Fruit fly (Drosophila melanogaster) whole organism, adult: ENCODE results near the gene Vti1a.

Source experiments
- CG11617 ChIP-seq: fragments of 200-800 bp; sonication (Bioruptor generic); optimal IDR thresholded peaks from 2 replicates; lab custom pipeline; 2017; ENCODE audit warnings: mild to moderate bottlenecking, missing biosample characterization, missing genetic modification reagents, missing genetic modification characterization
- CG12768 ChIP-seq: fragments of 200-800 bp; sonication (Bioruptor generic); optimal IDR thresholded peaks from 2 replicates; lab custom pipeline; 2017; ENCODE audit warnings: missing biosample characterization, missing genetic modification characterization, mild to moderate bottlenecking, moderate library complexity, missing genetic modification reagents
- CG14711 ChIP-seq: fragments of 200-800 bp; sonication (Bioruptor generic); optimal IDR thresholded peaks from 2 replicates; lab custom pipeline; 2018; ENCODE audit warnings: missing biosample characterization, mild to moderate bottlenecking, missing genetic modification characterization, moderate library complexity
- CG1620 ChIP-seq: fragments of 200-800 bp; sonication (Bioruptor generic); optimal IDR thresholded peaks from 2 replicates; lab custom pipeline; 2016; ENCODE audit warnings: missing biosample characterization, missing genetic modification characterization
- CG33017 ChIP-seq: fragments of 200-800 bp; sonication (Bioruptor generic); optimal IDR thresholded peaks from 2 replicates; lab custom pipeline; 2018; ENCODE audit warnings: missing biosample characterization, mild to moderate bottlenecking, missing genetic modification characterization, moderate library complexity
- CG5204 ChIP-seq: fragments of 200-800 bp; sonication (Bioruptor generic); optimal IDR thresholded peaks from 2 replicates; lab custom pipeline; 2016; ENCODE audit warnings: missing biosample characterization, missing genetic modification characterization
- CG7045 ChIP-seq: fragments of 200-800 bp; sonication (Bioruptor generic); optimal IDR thresholded peaks from 2 replicates; lab custom pipeline; 2017; ENCODE audit warnings: missing biosample characterization, mild to moderate bottlenecking, missing genetic modification characterization
- CG7101 ChIP-seq: fragments of 200-800 bp; sonication (Bioruptor generic); optimal IDR thresholded peaks from 2 replicates; lab custom pipeline; 2018; ENCODE audit warnings: missing biosample characterization, mild to moderate bottlenecking, missing genetic modification characterization, moderate library complexity
- Clk ChIP-seq: fragments of 200-800 bp; sonication (Bioruptor generic); optimal IDR thresholded peaks from 2 replicates; lab custom pipeline; 2017; ENCODE audit warnings: missing biosample characterization, missing genetic modification characterization
- Crg-1 ChIP-seq: fragments of 200-800 bp; sonication (Bioruptor generic); optimal IDR thresholded peaks from 2 replicates; lab custom pipeline; 2016; ENCODE audit warnings: missing biosample characterization, missing genetic modification characterization
- Hr96 ChIP-seq: fragments of 200-800 bp; sonication (Bioruptor generic); optimal IDR thresholded peaks from 2 replicates; lab custom pipeline; 2016; ENCODE audit warnings: missing biosample characterization, missing genetic modification characterization
- Mnt ChIP-seq: fragments of 200-800 bp; sonication (Bioruptor generic); optimal IDR thresholded peaks from 2 replicates; lab custom pipeline; 2016; ENCODE audit warnings: missing biosample characterization, mild to moderate bottlenecking, missing genetic modification characterization
- bab1 ChIP-seq: fragments of 200-800 bp; sonication (Bioruptor generic); optimal IDR thresholded peaks from 3 replicates; lab custom pipeline; 2019; ENCODE audit warnings: missing biosample characterization, mild to moderate bottlenecking, missing genetic modification characterization, moderate library complexity
- cic ChIP-seq: fragments of 200-800 bp; sonication (Bioruptor generic); optimal IDR thresholded peaks from 2 replicates; lab custom pipeline; 2017; ENCODE audit warnings: missing biosample characterization, mild to moderate bottlenecking, missing genetic modification characterization, moderate library complexity
- cnc ChIP-seq, 2 experiments: fragments of >200 bp; optimal IDR thresholded peaks; 2 replicates each; lab custom pipeline; 2017
- kay ChIP-seq: fragments of 200-800 bp; sonication (Bioruptor generic); peaks from one replicate; lab custom pipeline; 2016; ENCODE audit warnings: missing biosample characterization, missing genetic modification characterization, borderline replicate concordance
- ovo ChIP-seq: fragments of 200-800 bp; sonication (Bioruptor generic); optimal IDR thresholded peaks from 2 replicates; lab custom pipeline; 2016; ENCODE audit warnings: missing biosample characterization, missing genetic modification characterization
- pad ChIP-seq: fragments of 200-800 bp; sonication (Bioruptor generic); optimal IDR thresholded peaks from 3 replicates; lab custom pipeline; 2017; ENCODE audit warnings: missing biosample characterization, missing genetic modification characterization, mild to moderate bottlenecking, moderate library complexity, missing genetic modification reagents
- tj ChIP-seq: fragments of 200-800 bp; sonication (Bioruptor generic); optimal IDR thresholded peaks from 3 replicates; lab custom pipeline; 2017; ENCODE audit warnings: missing biosample characterization, mild to moderate bottlenecking, missing genetic modification characterization, moderate library complexity
- toe ChIP-seq: fragments of 200-800 bp; sonication (Bioruptor generic); optimal IDR thresholded peaks from 2 replicates; lab custom pipeline; 2016; ENCODE audit warnings: missing biosample characterization, missing genetic modification characterization

Vti1a gene

DNA sequence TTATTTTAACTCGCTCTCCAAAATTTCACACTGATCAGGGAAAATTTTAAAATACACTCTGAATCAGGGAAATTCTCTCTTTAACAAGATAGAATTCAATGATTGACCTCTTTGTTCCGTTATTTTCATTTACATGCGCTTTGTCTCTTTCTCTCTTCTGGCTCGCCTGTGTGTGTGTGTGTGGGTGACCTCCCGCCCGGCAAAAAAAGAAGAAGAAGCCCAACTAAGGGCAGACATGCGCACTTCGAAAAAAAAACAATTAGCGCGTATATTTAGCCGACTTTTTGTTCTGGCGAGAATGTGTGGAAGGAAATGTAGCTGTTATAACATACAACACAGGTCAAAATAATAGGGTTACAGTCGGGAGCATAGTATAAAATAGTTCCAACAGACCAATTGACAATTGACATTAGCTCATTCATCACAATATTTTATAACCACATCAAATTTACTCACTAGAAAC, 10.3 kb downstream of the Vti1a start, which contains the start of gene CG3386:
Gene CG3386, minus strand, starts transcription at position 51 of the 463 bp plus-strand sequence.
- TF ChIP-seq ovo (peak; percentile 85), Hr96 (GFP tag; lab: Kevin White, UChicago) (no peak)

DNA sequence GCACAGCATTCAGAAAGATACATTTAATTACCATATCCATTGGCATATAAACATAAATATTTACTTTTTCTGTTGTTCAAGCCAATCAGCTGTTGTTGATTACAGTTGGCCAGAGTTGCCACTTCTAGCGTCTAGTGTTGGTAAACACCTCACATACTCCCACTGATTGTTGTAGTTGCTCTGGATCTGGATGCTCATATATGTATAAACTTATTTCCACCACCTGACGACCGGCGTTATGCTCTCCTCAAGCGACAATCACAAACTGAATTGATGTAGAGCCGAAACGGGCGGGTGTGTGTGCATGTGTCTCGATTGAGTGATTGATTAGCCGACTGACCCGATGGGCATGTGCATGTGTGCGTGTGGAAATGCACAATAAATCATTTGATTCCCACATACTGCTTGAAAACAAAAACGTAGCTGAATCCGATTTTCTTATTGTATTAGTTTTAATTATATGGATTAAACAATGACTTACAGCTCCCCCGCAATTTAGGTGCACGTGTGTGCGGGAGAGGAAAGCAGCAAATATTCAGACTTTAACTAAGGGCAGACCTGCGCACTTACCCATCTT, 10.8 kb downstream of the Vti1a start:
- TF ChIP-seq CG12768 (peak; percentile 62), CG5204 (GFP tag; lab: Kevin White, UChicago) (peak; percentile 35), Hr96 (GFP tag; lab: Kevin White, UChicago) (no peak), CG33017 (tag; lab: Kevin White, UChicago) (peak; percentile 57), CG7101 (peak; percentile 66), toe (GFP tag; lab: Kevin White, UChicago) (peak; percentile 42), cnc (optimal IDR thresholded peaks at IDR 0.05; lab: Kevin White, UChicago) (no peak), pad (peak; percentile 47), tj (peak; percentile 15), kay (GFP tag; lab: Kevin White, UChicago) (no peak), bab1 (GFP tag; lab: Kevin White, UChicago) (no peak), Clk (GFP tag; lab: Kevin White, UChicago) (no peak), CG1620 (peak; percentile 72), cic (GFP tag; lab: Kevin White, UChicago) (peak; percentile 41), CG7045 (GFP tag; lab: Kevin White, UChicago) (peak; percentile 42), Mnt (GFP tag; lab: Kevin White, UChicago) (peak; percentile 81), CG11617 (GFP tag; lab: Kevin White, UChicago) (peak; percentile 34), ovo (peak; percentile 3), Crg-1 (GFP tag; lab: Kevin White, UChicago) (peak; percentile 88), CG14711 (peak; percentile 91)

dm6 chr3L:680258-680657, 12.5 kb downstream of the Vti1a start, which contains the start of gene CG17129:
Gene CG17129, minus strand, starts transcription at chr3L:680326.
- TF ChIP-seq bab1 (GFP tag; lab: Kevin White, UChicago): peak; percentile 48
- TF ChIP-seq CG7101: peak; percentile 42
- TF ChIP-seq CG14711: peak; percentile 63
- TF ChIP-seq CG11617 (GFP tag; lab: Kevin White, UChicago): peak; percentile 15
- TF ChIP-seq toe (GFP tag; lab: Kevin White, UChicago): peak; percentile 57
- no peak for TF ChIP-seq cnc (optimal IDR thresholded peaks at IDR 0.05; lab: Kevin White, UChicago)
- TF ChIP-seq Crg-1 (GFP tag; lab: Kevin White, UChicago): peak; percentile 10
- peak; percentile 14 for TF ChIP-seq Mnt (GFP tag; lab: Kevin White, UChicago)
- TF ChIP-seq kay (GFP tag; lab: Kevin White, UChicago): no peak
- peak; percentile 12 for TF ChIP-seq CG7045 (GFP tag; lab: Kevin White, UChicago)
- TF ChIP-seq CG12768: peak; percentile 19
- TF ChIP-seq CG33017 (tag; lab: Kevin White, UChicago): no peak
- no peak for TF ChIP-seq ovo
- TF ChIP-seq CG1620: peak; percentile 39
- TF ChIP-seq Hr96 (GFP tag; lab: Kevin White, UChicago): peak; percentile 75
- no peak for TF ChIP-seq cic (GFP tag; lab: Kevin White, UChicago)
- peak; percentile 35 for TF ChIP-seq CG5204 (GFP tag; lab: Kevin White, UChicago)
- no peak for TF ChIP-seq Clk (GFP tag; lab: Kevin White, UChicago)
- no peak for TF ChIP-seq tj
- TF ChIP-seq pad: peak; percentile 43

DNA sequence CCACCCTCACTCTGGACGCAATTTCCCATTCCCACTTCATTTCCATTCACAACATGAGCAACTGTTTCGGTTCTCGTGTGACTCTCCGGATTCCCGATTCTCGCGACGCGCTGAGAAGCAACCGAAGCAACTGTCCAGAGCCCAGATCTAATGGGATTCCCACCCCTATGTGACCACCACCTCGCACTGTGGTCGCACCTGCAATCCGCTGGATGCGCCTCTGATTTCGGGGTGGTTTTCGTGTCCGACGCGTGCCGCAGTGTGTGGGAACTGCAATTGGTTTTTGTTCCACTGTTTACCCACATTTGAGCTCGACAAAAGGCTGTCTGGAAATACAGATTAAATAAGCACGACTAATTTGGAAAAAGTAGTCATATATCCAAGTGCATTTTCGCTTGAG, 16.9 kb downstream of the Vti1a start:
- no peak for TF ChIP-seq CG11617 (GFP tag; lab: Kevin White, UChicago)
- no peak for TF ChIP-seq cic (GFP tag; lab: Kevin White, UChicago)
- no peak for TF ChIP-seq kay (GFP tag; lab: Kevin White, UChicago)
- no peak for TF ChIP-seq Mnt (GFP tag; lab: Kevin White, UChicago)
- no peak for TF ChIP-seq Clk (GFP tag; lab: Kevin White, UChicago)
- no peak for TF ChIP-seq CG14711
- no peak for TF ChIP-seq cnc (optimal IDR thresholded peaks at IDR 0.05; lab: Kevin White, UChicago)
- TF ChIP-seq Crg-1 (GFP tag; lab: Kevin White, UChicago): no peak
- TF ChIP-seq ovo: no peak
- TF ChIP-seq CG1620: no peak
- no peak for TF ChIP-seq pad
- no peak for TF ChIP-seq CG5204 (GFP tag; lab: Kevin White, UChicago)
- TF ChIP-seq tj: no peak

DNA sequence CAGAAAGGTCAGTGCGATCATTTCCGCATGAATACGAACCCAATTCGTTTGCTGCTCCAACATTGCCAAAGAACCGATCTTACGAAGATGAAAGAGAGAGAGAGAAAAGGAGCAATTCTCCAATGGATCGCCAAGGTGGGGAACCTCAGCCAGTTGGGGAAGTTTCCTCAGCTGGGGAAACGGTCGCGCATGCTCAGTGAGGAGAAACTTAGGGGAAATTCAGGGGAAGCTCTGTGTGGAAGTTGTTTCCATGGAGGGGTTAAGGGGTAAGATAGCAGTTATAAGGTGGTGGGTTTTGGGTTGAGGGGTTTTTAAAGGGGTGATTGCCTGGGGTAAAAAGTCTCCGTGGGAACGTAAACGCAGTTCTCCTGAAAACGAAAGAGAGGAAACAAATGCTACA, 19.4 kb downstream of the Vti1a start:
- TF ChIP-seq pad: peak; percentile 99
- TF ChIP-seq CG33017 (tag; lab: Kevin White, UChicago): no peak
- no peak for TF ChIP-seq bab1 (GFP tag; lab: Kevin White, UChicago)
- no peak for TF ChIP-seq CG12768
- TF ChIP-seq Clk (GFP tag; lab: Kevin White, UChicago): no peak
- TF ChIP-seq Hr96 (GFP tag; lab: Kevin White, UChicago): no peak
- no peak for TF ChIP-seq cic (GFP tag; lab: Kevin White, UChicago)

- TF ChIP-seq toe (GFP tag; lab: Kevin White, UChicago): no peak
- TF ChIP-seq Crg-1 (GFP tag; lab: Kevin White, UChicago): no peak
- no peak for TF ChIP-seq Clk (GFP tag; lab: Kevin White, UChicago)
- no peak for TF ChIP-seq tj
- no peak for TF ChIP-seq bab1 (GFP tag; lab: Kevin White, UChicago)
- no peak for TF ChIP-seq CG14711
- TF ChIP-seq CG11617 (GFP tag; lab: Kevin White, UChicago): no peak
- TF ChIP-seq CG33017 (tag; lab: Kevin White, UChicago): no peak
- no peak for TF ChIP-seq cic (GFP tag; lab: Kevin White, UChicago)
- no peak for TF ChIP-seq CG7045 (GFP tag; lab: Kevin White, UChicago)
Observed at dm6 chr3L:666544-666943, 26.2 kb downstream of the Vti1a start.
